Worm (Caenorhabditis elegans) whole organism, early embryonic: ENCODE results near the gene K04F1.9.

Experiments used
- B0310.2 ChIP-seq: sonication (generic microtip); optimal IDR thresholded peaks from 2 replicates; lab custom pipeline; 2016; ENCODE audit warnings: mild to moderate bottlenecking, missing genetic modification characterization, missing compliant biosample characterization
- F13C5.2 ChIP-seq: sonication (generic microtip); optimal IDR thresholded peaks from 2 replicates; lab custom pipeline; 2017; ENCODE audit warnings: mild to moderate bottlenecking, missing genetic modification characterization, inconsistent platforms, missing compliant biosample characterization
- aly-1 ChIP-seq: sonication (generic microtip); optimal IDR thresholded peaks from 2 replicates; lab custom pipeline; 2016; ENCODE audit warnings: missing genetic modification characterization, missing compliant biosample characterization
- ama-1 ChIP-seq: fragments of 150-350 bp; optimal IDR thresholded peaks from 2 replicates; lab custom pipeline; 2014
- ceh-13 ChIP-seq: fragments of 200-800 bp; sonication (Bioruptor generic); optimal IDR thresholded peaks from 2 replicates; lab custom pipeline; 2018; ENCODE audit warnings: mild to moderate bottlenecking, missing genetic modification characterization, missing compliant biosample characterization
- ceh-36 ChIP-seq: sonication (generic microtip); optimal IDR thresholded peaks from 2 replicates; lab custom pipeline; 2016; ENCODE audit warnings: missing genetic modification characterization, inconsistent platforms, missing compliant biosample characterization
- ets-7 ChIP-seq: sonication (generic microtip); optimal IDR thresholded peaks from 2 replicates; lab custom pipeline; 2016; ENCODE audit warnings: missing genotype, missing genetic modification characterization, missing compliant biosample characterization
- flt-1 ChIP-seq: fragments of 200-800 bp; sonication (Bioruptor generic); IDR thresholded peaks from 2 replicates; pipeline ENCODE4 v1.3.6; 2022; ENCODE audit warnings: missing genetic modification characterization, missing compliant biosample characterization
- hmbx-1 ChIP-seq: sonication (generic microtip); optimal IDR thresholded peaks from 2 replicates; lab custom pipeline; 2016; ENCODE audit warnings: mild to moderate bottlenecking, missing genetic modification characterization, missing compliant biosample characterization
- hmg-4 ChIP-seq: fragments of 200-800 bp; sonication (Bioruptor generic); optimal IDR thresholded peaks from 2 replicates; lab custom pipeline; 2018; ENCODE audit warnings: mild to moderate bottlenecking, missing genetic modification characterization, missing compliant biosample characterization
- hnd-1 ChIP-seq: sonication (generic microtip); optimal IDR thresholded peaks from 2 replicates; lab custom pipeline; 2016; ENCODE audit warnings: missing genetic modification characterization, missing compliant biosample characterization
- pes-1 ChIP-seq: fragments of 200-800 bp; sonication (Bioruptor generic); IDR thresholded peaks from 2 replicates; pipeline ENCODE4 v1.3.6; 2022; ENCODE audit warnings: missing genetic modification reagents, missing genetic modification characterization, missing compliant biosample characterization
- scrt-1 ChIP-seq: fragments of 200-800 bp; sonication (Bioruptor generic); IDR thresholded peaks from 2 replicates; pipeline ENCODE4 v1.3.6; 2022; ENCODE audit warnings: missing genetic modification characterization, missing compliant biosample characterization
- sea-1 ChIP-seq: fragments of 200-800 bp; sonication (Bioruptor generic); conservative IDR thresholded peaks from 2 replicates; pipeline ENCODE4 v1.3.6; 2022; ENCODE audit warnings: missing genetic modification characterization, missing compliant biosample characterization
- tbx-11 ChIP-seq: fragments of 200-800 bp; sonication (Bioruptor generic); IDR thresholded peaks from 2 replicates; pipeline ENCODE4 v1.3.6; 2022; ENCODE audit warnings: missing genetic modification characterization, missing compliant biosample characterization
- tbx-37 ChIP-seq: fragments of 200-800 bp; sonication (Bioruptor generic); conservative IDR thresholded peaks from 2 replicates; pipeline ENCODE4 v1.3.6; 2022; ENCODE audit warnings: missing genetic modification reagents, missing genetic modification characterization, missing compliant biosample characterization
- tra-4 ChIP-seq: sonication (generic microtip); optimal IDR thresholded peaks from 2 replicates; lab custom pipeline; 2017; ENCODE audit warnings: missing genetic modification characterization, missing compliant biosample characterization

K04F1.9 gene

DNA sequence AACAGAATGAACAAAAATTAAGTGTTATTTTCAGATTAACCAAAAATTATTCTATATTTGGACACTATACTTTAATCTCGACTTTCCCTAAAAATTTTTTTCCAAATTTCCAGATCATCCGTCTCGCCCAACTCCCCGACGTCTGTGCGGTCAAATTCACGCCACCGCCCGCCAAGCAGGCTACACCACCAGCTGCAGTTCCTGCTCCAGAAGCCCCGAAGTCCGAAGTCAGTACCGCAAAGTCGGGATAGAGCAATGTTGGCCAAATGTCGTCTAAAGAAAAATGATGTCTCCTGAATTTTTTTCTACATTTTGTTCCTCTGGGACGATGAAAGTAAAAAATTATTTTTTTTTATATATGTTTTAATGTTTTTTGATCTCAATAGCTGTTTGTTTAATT, 22.3 kb upstream of the K04F1.9 start:
- no peak for TF ChIP-seq ama-1 (lab: Kevin White, UChicago)
- TF ChIP-seq aly-1 (tag; lab: Kevin White, UChicago) = no peak
- TF ChIP-seq hmg-4 = no peak
- no peak for TF ChIP-seq hnd-1 (tag; lab: Kevin White, UChicago)

DNA sequence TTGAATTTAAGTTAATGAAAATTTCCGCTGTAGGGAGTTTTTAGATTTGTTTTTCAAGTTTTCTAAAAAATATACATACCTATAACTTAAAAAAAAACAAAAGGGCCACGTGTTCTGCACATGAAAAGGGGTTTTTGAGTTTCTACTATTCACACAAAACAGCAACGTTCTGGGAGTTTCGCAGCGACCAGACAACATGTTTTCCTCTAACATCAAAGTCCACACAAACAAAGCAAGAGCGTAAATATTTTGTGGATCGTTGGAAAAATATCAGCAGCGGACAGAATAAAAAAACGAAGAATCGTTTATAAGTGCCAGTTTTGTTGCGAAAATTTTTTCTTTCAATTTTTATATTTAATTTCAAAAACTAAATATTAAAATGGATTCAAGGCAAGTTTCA, 21.1 kb upstream of the K04F1.9 start, which contains the start of gene alh-2:
Gene alh-2 (plus strand): TSS at position 284 of the 400 bp plus-strand sequence.
- no peak for TF ChIP-seq tra-4
- no peak for TF ChIP-seq tbx-11 (GFP tag; lab: Robert Waterston, UW)
- TF ChIP-seq B0310.2 = no peak
- TF ChIP-seq ets-7 (tag; lab: Kevin White, UChicago) = no peak
- no peak for TF ChIP-seq hmbx-1 (tag; lab: Kevin White, UChicago)
- TF ChIP-seq pes-1 (GFP tag; lab: Robert Waterston, UW) = no peak
- no peak for TF ChIP-seq hnd-1 (tag; lab: Kevin White, UChicago)
- TF ChIP-seq ama-1 (lab: Kevin White, UChicago) = no peak
- TF ChIP-seq F13C5.2 = no peak
- no peak for TF ChIP-seq sea-1 (GFP tag; lab: Robert Waterston, UW)
- TF ChIP-seq ceh-13 (GFP tag; lab: Kevin White, UChicago) = no peak
- no peak for TF ChIP-seq ceh-36 (tag; lab: Kevin White, UChicago)
- no peak for TF ChIP-seq flt-1 (GFP tag; lab: Robert Waterston, UW)
- no peak for TF ChIP-seq aly-1 (tag; lab: Kevin White, UChicago)
- TF ChIP-seq hmg-4 = no peak
- TF ChIP-seq tbx-37 = no peak
- no peak for TF ChIP-seq scrt-1 (GFP tag; lab: Robert Waterston, UW)

DNA sequence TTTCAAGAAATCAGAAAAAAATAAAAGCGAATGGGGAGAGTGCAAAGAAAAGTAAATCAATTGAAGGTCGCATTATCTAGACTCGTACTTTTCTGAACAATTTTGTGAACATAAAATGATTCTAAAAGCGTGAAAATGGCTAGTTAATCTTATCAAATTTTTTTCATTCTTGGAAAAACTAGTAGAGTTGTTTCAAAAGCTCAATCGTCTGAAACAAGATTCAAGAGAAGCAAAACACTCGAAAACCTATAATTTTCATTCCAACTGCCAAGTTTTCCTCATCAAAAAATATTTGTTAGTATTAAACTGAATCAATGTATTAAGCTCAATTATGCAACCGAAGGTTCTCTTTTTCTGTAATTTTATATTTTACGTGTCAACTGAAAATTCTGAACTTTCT, 17.0 kb upstream of the K04F1.9 start, which contains the start of gene irld-45:
Gene irld-45 (plus strand): TSS at position 301 of the 400 bp plus-strand sequence.
- TF ChIP-seq tbx-11 (GFP tag; lab: Robert Waterston, UW) = no peak
- TF ChIP-seq hmbx-1 (tag; lab: Kevin White, UChicago) = no peak
- no peak for TF ChIP-seq tbx-37
- TF ChIP-seq scrt-1 (GFP tag; lab: Robert Waterston, UW) = no peak
- no peak for TF ChIP-seq hnd-1 (tag; lab: Kevin White, UChicago)
- no peak for TF ChIP-seq ceh-36 (tag; lab: Kevin White, UChicago)
- no peak for TF ChIP-seq ets-7 (tag; lab: Kevin White, UChicago)
- TF ChIP-seq aly-1 (tag; lab: Kevin White, UChicago) = no peak
- no peak for TF ChIP-seq sea-1 (GFP tag; lab: Robert Waterston, UW)
- no peak for TF ChIP-seq F13C5.2

DNA sequence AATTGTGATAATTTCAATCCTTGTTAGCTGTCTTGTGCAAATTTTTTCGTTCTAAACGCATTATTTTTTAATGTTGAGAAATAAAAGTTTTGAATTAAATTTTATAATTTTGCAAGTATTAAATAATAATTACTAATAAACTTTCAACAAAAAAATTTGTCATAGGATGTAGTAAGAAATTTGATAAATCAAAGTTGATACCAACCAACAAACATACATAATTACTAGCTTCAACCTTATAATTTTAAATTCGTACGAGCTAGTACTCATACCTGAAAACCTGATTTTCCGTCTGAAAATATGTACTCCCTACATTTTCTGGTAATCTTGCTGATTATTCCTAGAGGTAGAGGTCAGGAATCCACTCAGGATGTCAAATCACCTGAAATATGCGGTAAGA, 14.0 kb upstream of the K04F1.9 start, which contains the start of gene irld-44:
Gene irld-44 (plus strand): TSS at position 301 of the 400 bp plus-strand sequence.
- TF ChIP-seq scrt-1 (GFP tag; lab: Robert Waterston, UW) = no peak
- no peak for TF ChIP-seq ceh-13 (GFP tag; lab: Kevin White, UChicago)
- no peak for TF ChIP-seq ceh-36 (tag; lab: Kevin White, UChicago)
- no peak for TF ChIP-seq flt-1 (GFP tag; lab: Robert Waterston, UW)
- no peak for TF ChIP-seq hmg-4

DNA sequence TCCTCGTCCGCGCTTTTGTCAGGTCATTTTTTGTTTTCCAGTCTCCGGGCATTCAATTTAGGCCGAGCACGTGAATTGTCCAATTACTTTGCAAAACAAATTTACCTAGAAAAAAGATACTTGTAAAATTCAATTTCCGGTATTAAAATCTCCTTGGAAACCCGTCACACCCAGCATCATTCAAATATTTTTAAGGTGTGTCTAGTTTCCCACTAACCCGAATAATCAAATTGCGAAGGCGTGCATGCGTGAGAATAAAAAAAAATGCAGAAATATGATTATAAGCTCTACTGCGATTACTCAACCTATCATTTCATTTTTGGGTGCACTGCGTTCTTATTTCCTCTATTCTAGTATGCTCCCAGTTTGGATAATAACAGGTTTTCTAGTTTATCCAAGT, 10.2 kb upstream of the K04F1.9 start, which contains the start of gene irld-11:
Gene irld-11 (plus strand): TSS at position 301 of the 400 bp plus-strand sequence.
- TF ChIP-seq hmg-4 (no peak), ets-7 (tag; lab: Kevin White, UChicago) (no peak), tbx-11 (GFP tag; lab: Robert Waterston, UW) (no peak), ama-1 (lab: Kevin White, UChicago) (no peak), aly-1 (tag; lab: Kevin White, UChicago) (no peak), sea-1 (GFP tag; lab: Robert Waterston, UW) (no peak), hnd-1 (tag; lab: Kevin White, UChicago) (no peak), tra-4 (no peak), tbx-37 (no peak), flt-1 (GFP tag; lab: Robert Waterston, UW) (no peak), scrt-1 (GFP tag; lab: Robert Waterston, UW) (no peak), hmbx-1 (tag; lab: Kevin White, UChicago) (no peak), B0310.2 (no peak), ceh-13 (GFP tag; lab: Kevin White, UChicago) (no peak), F13C5.2 (no peak), pes-1 (GFP tag; lab: Robert Waterston, UW) (no peak), ceh-36 (tag; lab: Kevin White, UChicago) (no peak)

DNA sequence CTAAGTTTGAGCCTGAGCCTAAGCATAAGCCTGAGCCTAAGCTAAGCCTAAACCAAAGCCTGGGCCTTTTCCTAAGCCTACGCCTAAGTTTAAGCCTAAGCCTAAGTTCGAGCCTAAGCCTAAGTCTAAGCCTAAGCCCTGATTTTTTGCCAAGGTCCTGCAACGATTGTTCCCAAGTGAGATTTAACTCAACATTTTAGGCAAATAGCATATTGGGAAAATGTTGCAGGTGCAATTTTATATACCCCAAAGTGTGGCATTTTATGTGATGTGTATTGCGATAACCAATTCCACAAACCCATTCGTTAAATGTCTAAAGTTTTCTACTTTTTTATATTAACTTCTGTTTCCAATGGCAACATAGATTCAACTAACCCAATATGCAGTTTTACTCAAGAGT, 2.8 kb upstream of the K04F1.9 start, which contains the start of gene irld-40:
Gene irld-40 (plus strand): TSS at position 301 of the 400 bp plus-strand sequence.
- TF ChIP-seq tbx-37 = no peak
- TF ChIP-seq flt-1 (GFP tag; lab: Robert Waterston, UW) = no peak
- TF ChIP-seq tbx-11 (GFP tag; lab: Robert Waterston, UW) = no peak
- no peak for TF ChIP-seq ets-7 (tag; lab: Kevin White, UChicago)
- TF ChIP-seq B0310.2 = no peak
- TF ChIP-seq ama-1 (lab: Kevin White, UChicago) = no peak
- TF ChIP-seq hnd-1 (tag; lab: Kevin White, UChicago) = no peak
- no peak for TF ChIP-seq hmbx-1 (tag; lab: Kevin White, UChicago)
- TF ChIP-seq scrt-1 (GFP tag; lab: Robert Waterston, UW) = no peak
- no peak for TF ChIP-seq hmg-4

DNA sequence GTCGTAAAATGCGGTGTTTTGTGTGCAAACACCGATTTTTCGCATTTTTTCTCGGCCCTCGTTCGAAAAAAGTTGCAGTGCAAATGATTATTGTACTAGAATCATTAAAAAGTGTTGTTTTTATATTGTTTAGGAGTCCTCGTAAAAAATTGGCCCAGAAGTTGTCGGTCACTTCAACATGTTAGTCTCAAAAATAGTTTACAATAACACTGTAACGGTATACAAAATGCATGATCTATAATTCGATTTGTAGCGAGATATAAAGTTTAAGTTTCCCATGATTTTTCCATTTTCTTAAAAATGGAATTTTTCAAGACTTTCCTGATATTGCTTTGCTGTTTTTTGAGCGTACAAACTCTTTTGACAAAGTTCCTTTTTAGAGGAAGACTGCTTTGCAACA, 1.9 kb downstream of the K04F1.9 start, which contains the start of gene K04F1.8:
Gene K04F1.8 (plus strand): TSS at position 301 of the 400 bp plus-strand sequence.
- no peak for TF ChIP-seq tbx-11 (GFP tag; lab: Robert Waterston, UW)
- no peak for TF ChIP-seq pes-1 (GFP tag; lab: Robert Waterston, UW)

DNA sequence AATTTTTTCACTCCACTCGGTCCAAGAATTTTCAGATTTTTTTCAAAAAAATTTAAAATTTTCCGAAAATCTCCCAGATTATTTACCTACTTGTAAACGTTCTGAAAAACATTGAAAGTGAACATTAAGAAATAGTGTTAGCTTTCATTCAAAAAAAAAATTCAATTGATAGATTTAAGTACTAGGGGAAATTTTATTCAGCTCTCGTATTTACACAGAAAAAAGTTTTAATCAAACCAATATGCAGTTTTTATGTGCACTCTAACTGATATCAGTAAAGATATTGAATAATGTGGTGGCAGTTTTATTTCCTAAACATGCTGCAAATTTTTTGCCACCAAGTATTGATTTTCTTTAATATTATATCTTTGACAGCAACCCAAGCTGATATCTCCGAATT, 3.2 kb downstream of the K04F1.9 start, which contains the start of gene irld-42:
Gene irld-42 (plus strand): TSS at position 301 of the 400 bp plus-strand sequence.
- TF ChIP-seq tra-4 (no peak), ets-7 (tag; lab: Kevin White, UChicago) (no peak), ceh-36 (tag; lab: Kevin White, UChicago) (no peak), flt-1 (GFP tag; lab: Robert Waterston, UW) (no peak), B0310.2 (no peak), hmbx-1 (tag; lab: Kevin White, UChicago) (no peak), scrt-1 (GFP tag; lab: Robert Waterston, UW) (no peak), sea-1 (GFP tag; lab: Robert Waterston, UW) (no peak), ama-1 (lab: Kevin White, UChicago) (no peak), tbx-37 (no peak), F13C5.2 (no peak), hnd-1 (tag; lab: Kevin White, UChicago) (no peak), tbx-11 (GFP tag; lab: Robert Waterston, UW) (no peak)
